Fruit fly (Drosophila melanogaster) whole organism, embryonic: ENCODE data around the gene Gale.

Experiments
- Adf1 ChIP-seq: fragments of 200-800 bp; sonication (Bioruptor generic); IDR thresholded peaks from 2 replicates; pipeline ENCODE4 v1.3.6; 2022; ENCODE audit warnings: missing biosample characterization, missing genetic modification characterization
- Antp ChIP-seq: fragments of 200-800 bp; sonication (Bioruptor generic); optimal IDR thresholded peaks from 3 replicates; lab custom pipeline; 2016; ENCODE audit warnings: missing biosample characterization, missing genetic modification characterization
- Awh ChIP-seq: fragments of 200-800 bp; sonication (Bioruptor generic); IDR thresholded peaks from 2 replicates; pipeline ENCODE4, ENCODE4 v1.3.6; 2022; ENCODE audit warnings: missing biosample characterization, missing genetic modification characterization
- BEAF-32 ChIP-seq: fragments of 200-800 bp; sonication (Bioruptor generic); optimal IDR thresholded peaks from 3 replicates; lab custom pipeline; 2017; ENCODE audit warnings: missing biosample characterization, missing genetic modification characterization, mild to moderate bottlenecking, moderate library complexity, missing genetic modification reagents
- Bgb ChIP-seq: fragments of 200-800 bp; sonication (Bioruptor generic); IDR thresholded peaks from 2 replicates; pipeline ENCODE4 v1.3.6; 2022; ENCODE audit warnings: missing biosample characterization, missing genetic modification characterization; ENCODE audit not compliant: partially characterized antibody
- CG10209 ChIP-seq: fragments of 200-800 bp; sonication (Bioruptor generic); optimal IDR thresholded peaks from 3 replicates; lab custom pipeline; 2017; ENCODE audit warnings: missing biosample characterization, mild to moderate bottlenecking, missing genetic modification characterization, missing genetic modification reagents
- CG10267 ChIP-seq: fragments of 200-800 bp; sonication (Bioruptor generic); optimal IDR thresholded peaks from 2 replicates; lab custom pipeline; 2018; ENCODE audit warnings: missing biosample characterization, mild to moderate bottlenecking, missing genetic modification characterization, moderate library complexity
- CG10979 ChIP-seq: fragments of 200-800 bp; sonication (Bioruptor generic); optimal IDR thresholded peaks from 2 replicates; lab custom pipeline; 2018; ENCODE audit warnings: missing biosample characterization, mild to moderate bottlenecking, missing genetic modification characterization, moderate library complexity
- CG11504 ChIP-seq: fragments of 200-800 bp; sonication (Bioruptor generic); optimal IDR thresholded peaks from 3 replicates; lab custom pipeline; 2019; ENCODE audit warnings: missing biosample characterization, mild to moderate bottlenecking, missing genetic modification characterization, moderate library complexity
- CG12104 ChIP-seq: fragments of 200-800 bp; sonication (Bioruptor generic); optimal IDR thresholded peaks from 3 replicates; lab custom pipeline; 2016; ENCODE audit warnings: missing biosample characterization, missing genetic modification characterization
- CG1233 ChIP-seq: fragments of 200-800 bp; sonication (Bioruptor generic); optimal IDR thresholded peaks from 4 replicates; lab custom pipeline; 2018; ENCODE audit warnings: missing biosample characterization, mild to moderate bottlenecking, missing genetic modification characterization
- CG13424 ChIP-seq: fragments of 200-800 bp; sonication (Bioruptor generic); optimal IDR thresholded peaks from 2 replicates; lab custom pipeline; 2019; ENCODE audit warnings: missing biosample characterization, mild to moderate bottlenecking, missing genetic modification characterization, moderate library complexity
- CG14860 ChIP-seq: fragments of 200-800 bp; sonication (Bioruptor generic); IDR thresholded peaks from 3 replicates; pipeline ENCODE4 v1.3.6; 2022; ENCODE audit warnings: missing biosample characterization, missing genetic modification characterization; ENCODE audit not compliant: partially characterized antibody
- CG1603 ChIP-seq: fragments of 200-800 bp; sonication (Bioruptor generic); optimal IDR thresholded peaks from 2 replicates; lab custom pipeline; 2019; ENCODE audit warnings: missing biosample characterization, mild to moderate bottlenecking, missing genetic modification characterization, moderate library complexity
- CG16813 ChIP-seq: fragments of 200-800 bp; sonication (Bioruptor generic); IDR thresholded peaks from 3 replicates; pipeline ENCODE4 v1.3.6; 2022; ENCODE audit warnings: missing biosample characterization, missing genetic modification characterization; ENCODE audit not compliant: partially characterized antibody
- CG17385 ChIP-seq: fragments of 200-800 bp; sonication (Bioruptor generic); optimal IDR thresholded peaks from 3 replicates; lab custom pipeline; 2018; ENCODE audit warnings: missing biosample characterization, mild to moderate bottlenecking, missing genetic modification characterization
- CG18262 ChIP-seq: fragments of 200-800 bp; optimal IDR thresholded peaks from 3 replicates; lab custom pipeline; 2019; ENCODE audit warnings: missing biosample characterization, mild to moderate bottlenecking, missing genetic modification characterization, moderate library complexity
- CG2116 ChIP-seq: fragments of 200-800 bp; sonication (Bioruptor generic); optimal IDR thresholded peaks from 3 replicates; lab custom pipeline; 2018; ENCODE audit warnings: missing biosample characterization, mild to moderate bottlenecking, missing genetic modification characterization
- CG30020 ChIP-seq: fragments of 200-800 bp; optimal IDR thresholded peaks from 2 replicates; lab custom pipeline; 2019; ENCODE audit warnings: missing biosample characterization, mild to moderate bottlenecking, missing genetic modification characterization, moderate library complexity
- CG4360 ChIP-seq: fragments of 200-800 bp; sonication (Bioruptor generic); IDR thresholded peaks from 2 replicates; pipeline ENCODE4 v1.3.6; 2022; ENCODE audit warnings: missing biosample characterization, missing genetic modification characterization
- CG6791 ChIP-seq: fragments of 200-800 bp; sonication (Bioruptor generic); IDR thresholded peaks from 3 replicates; pipeline ENCODE4 v1.3.6; 2022; ENCODE audit warnings: missing biosample characterization, missing genetic modification characterization; ENCODE audit not compliant: partially characterized antibody
- CoRest ChIP-seq: fragments of 200-800 bp; sonication (Bioruptor generic); optimal IDR thresholded peaks from 3 replicates; lab custom pipeline; 2018; ENCODE audit warnings: missing biosample characterization, mild to moderate bottlenecking, missing genetic modification characterization, moderate library complexity
- Doc3 ChIP-seq: fragments of 200-800 bp; sonication (Bioruptor generic); IDR thresholded peaks from 3 replicates; pipeline ENCODE4 v1.3.6; 2022; ENCODE audit warnings: missing biosample characterization, missing genetic modification characterization; ENCODE audit not compliant: partially characterized antibody
- E2f2 ChIP-seq: fragments of 200-800 bp; sonication (Bioruptor generic); IDR thresholded peaks from 2 replicates; pipeline ENCODE4 v1.3.6; 2022; ENCODE audit warnings: missing biosample characterization, missing genetic modification characterization
- H15 ChIP-seq: fragments of 200-800 bp; sonication (Bioruptor generic); IDR thresholded peaks from 3 replicates; pipeline ENCODE4 v1.3.6; 2022; ENCODE audit warnings: missing biosample characterization, missing genetic modification characterization
- HmgZ ChIP-seq: fragments of 200-800 bp; sonication (Bioruptor generic); optimal IDR thresholded peaks from 2 replicates; lab custom pipeline; 2018; ENCODE audit warnings: missing biosample characterization, mild to moderate bottlenecking, missing genetic modification characterization
- Max ChIP-seq: fragments of 200-800 bp; sonication (Bioruptor generic); optimal IDR thresholded peaks from 2 replicates; lab custom pipeline; 2016; ENCODE audit warnings: missing biosample characterization, mild to moderate bottlenecking, missing genetic modification characterization
- NC2β ChIP-seq: fragments of 200-800 bp; sonication (Bioruptor generic); optimal IDR thresholded peaks from 2 replicates; lab custom pipeline; 2016; ENCODE audit warnings: missing biosample characterization, missing genetic modification characterization
- Opbp ChIP-seq: fragments of 200-800 bp; sonication (Bioruptor generic); IDR thresholded peaks from 3 replicates; pipeline ENCODE4 v1.3.6; 2022; ENCODE audit warnings: missing biosample characterization, missing genetic modification characterization; ENCODE audit not compliant: partially characterized antibody
- Scr ChIP-seq: fragments of 200-800 bp; sonication (Bioruptor generic); IDR thresholded peaks from 2 replicates; pipeline ENCODE4 v1.3.6; 2022; ENCODE audit warnings: missing biosample characterization, missing genetic modification characterization; ENCODE audit not compliant: partially characterized antibody
- Sry-δ ChIP-seq: fragments of 200-800 bp; sonication (Bioruptor generic); optimal IDR thresholded peaks from 2 replicates; lab custom pipeline; 2016; ENCODE audit warnings: missing biosample characterization, missing genetic modification characterization
- amos ChIP-seq: fragments of 200-800 bp; sonication (Bioruptor generic); IDR thresholded peaks from 2 replicates; pipeline ENCODE4 v1.3.6; 2022; ENCODE audit warnings: missing biosample characterization, missing genetic modification characterization; ENCODE audit not compliant: partially characterized antibody
- ato ChIP-seq: fragments of 200-800 bp; sonication (Bioruptor generic); IDR thresholded peaks from 2 replicates; pipeline ENCODE4 v1.3.6; 2022; ENCODE audit warnings: missing biosample characterization, missing genetic modification characterization; ENCODE audit not compliant: partially characterized antibody
- bbx ChIP-seq: fragments of 200-800 bp; sonication (Bioruptor generic); IDR thresholded peaks from 2 replicates; pipeline ENCODE4 v1.3.6; 2022; ENCODE audit warnings: missing biosample characterization, missing genetic modification characterization; ENCODE audit not compliant: partially characterized antibody
- chinmo ChIP-seq: fragments of 200-800 bp; sonication (Bioruptor generic); IDR thresholded peaks from 4 replicates; pipeline ENCODE4 v1.3.6; 2022; ENCODE audit warnings: missing biosample characterization, missing genetic modification characterization; ENCODE audit not compliant: partially characterized antibody
- fd64A ChIP-seq: fragments of 200-800 bp; sonication (Bioruptor generic); optimal IDR thresholded peaks from 3 replicates; lab custom pipeline; 2018; ENCODE audit warnings: missing biosample characterization, mild to moderate bottlenecking, missing genetic modification characterization
- hb ChIP-seq: fragments of 200-800 bp; sonication (Bioruptor generic); IDR thresholded peaks from 3 replicates; pipeline ENCODE4 v1.3.6; 2022; ENCODE audit warnings: missing biosample characterization, missing genetic modification characterization; ENCODE audit not compliant: partially characterized antibody
- mirr ChIP-seq: fragments of 200-800 bp; sonication (Bioruptor generic); optimal IDR thresholded peaks from 3 replicates; lab custom pipeline; 2018; ENCODE audit warnings: missing biosample characterization, mild to moderate bottlenecking, missing genetic modification characterization
- nerfin-1 ChIP-seq: fragments of 200-800 bp; sonication (Bioruptor generic); optimal IDR thresholded peaks from 3 replicates; lab custom pipeline; 2019; ENCODE audit warnings: missing biosample characterization, mild to moderate bottlenecking, missing genetic modification characterization, moderate library complexity
- nerfin-2 ChIP-seq: fragments of 200-800 bp; sonication (Bioruptor generic); IDR thresholded peaks from 2 replicates; pipeline ENCODE4 v1.3.6; 2022; ENCODE audit warnings: missing biosample characterization, missing genetic modification characterization; ENCODE audit not compliant: partially characterized antibody
- phol ChIP-seq: fragments of 200-800 bp; sonication (Bioruptor generic); optimal IDR thresholded peaks from 3 replicates; lab custom pipeline; 2018; ENCODE audit warnings: missing biosample characterization, mild to moderate bottlenecking, missing genetic modification characterization, moderate library complexity
- pnt ChIP-seq: fragments of 200-800 bp; sonication (Bioruptor generic); optimal IDR thresholded peaks from 3 replicates; lab custom pipeline; 2016; ENCODE audit warnings: missing biosample characterization, missing genetic modification characterization
- pzg ChIP-seq: fragments of 200-800 bp; sonication (Bioruptor generic); optimal IDR thresholded peaks from 3 replicates; lab custom pipeline; 2018; ENCODE audit warnings: missing biosample characterization, mild to moderate bottlenecking, missing genetic modification characterization, moderate library complexity
- slou ChIP-seq: fragments of 200-800 bp; sonication (Bioruptor generic); optimal IDR thresholded peaks from 3 replicates; lab custom pipeline; 2016; ENCODE audit warnings: missing biosample characterization, missing genetic modification characterization
- sr ChIP-seq: fragments of 200-800 bp; sonication (Bioruptor generic); IDR thresholded peaks from 3 replicates; pipeline ENCODE4 v1.3.6; 2022; ENCODE audit warnings: missing biosample characterization, missing genetic modification characterization
- tna ChIP-seq: fragments of 200-800 bp; sonication (Bioruptor generic); IDR thresholded peaks from 2 replicates; pipeline ENCODE4 v1.3.6; 2022; ENCODE audit warnings: missing biosample characterization, missing genetic modification characterization; ENCODE audit not compliant: partially characterized antibody
- trem ChIP-seq: fragments of 200-800 bp; optimal IDR thresholded peaks from 3 replicates; lab custom pipeline; 2019; ENCODE audit warnings: missing biosample characterization, mild to moderate bottlenecking, missing genetic modification characterization, moderate library complexity
- unc-4 ChIP-seq: fragments of 200-800 bp; sonication (Bioruptor generic); IDR thresholded peaks from 2 replicates; pipeline ENCODE4 v1.3.6; 2022; ENCODE audit warnings: missing biosample characterization, missing genetic modification characterization; ENCODE audit not compliant: partially characterized antibody

Gale gene

DNA sequence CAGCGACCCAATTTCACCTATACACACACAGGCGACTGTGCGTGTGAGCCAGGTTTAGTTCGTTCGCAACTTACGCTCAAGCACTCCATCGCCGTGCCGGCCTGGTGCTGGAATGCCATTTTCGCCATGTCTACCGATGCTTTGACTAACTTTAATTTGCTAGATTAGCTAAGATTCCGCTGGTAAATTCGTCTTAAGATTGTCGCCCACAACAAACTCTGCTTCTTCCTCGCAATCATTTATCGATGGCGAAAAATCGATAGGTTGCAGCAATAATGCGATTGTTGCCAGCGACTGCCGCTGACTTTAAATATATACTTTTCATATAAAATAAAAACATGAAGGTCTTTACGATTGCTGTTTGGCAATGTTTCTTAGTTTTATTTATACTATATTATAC lies 4.3 kb downstream of the Gale start, which contains the start of gene CG3402 (continued):
- peak; percentile 77; the same call in 2 of the 4 replicates for TF ChIP-seq chinmo
- peak; percentile 94 for TF ChIP-seq CG11504 (tag; lab: Kevin White, UChicago)
- peak; percentile 66; the same call in 1 of the 2 replicates for TF ChIP-seq bbx (GFP tag; lab: Robert Waterston, UW)
- peak; percentile 76 for TF ChIP-seq Scr (GFP tag; lab: Robert Waterston, UW)
- peak; percentile 38 for TF ChIP-seq trem (tag; lab: Kevin White, UChicago)
- TF ChIP-seq tna, result peak; percentile 75
- peak; percentile 63; the same call in 2 of the 3 replicates for TF ChIP-seq CG6791 (GFP tag; lab: Robert Waterston, UW)
- TF ChIP-seq unc-4 (GFP tag; lab: Robert Waterston, UW), result peak; percentile 73
- TF ChIP-seq sr (GFP tag; lab: Robert Waterston, UW), result 0 out of 3 replicates have a peak, but pooled peaks have one; percentile 43
- TF ChIP-seq CG10267, result peak; percentile 33
- peak; percentile 53; the same call in 1 of the 2 replicates for TF ChIP-seq nerfin-2 (GFP tag; lab: Robert Waterston, UW)
- no peak for TF ChIP-seq slou (GFP tag; lab: Kevin White, UChicago)
- TF ChIP-seq CG10209 (GFP tag; lab: Kevin White, UChicago), result no peak
- TF ChIP-seq Bgb (GFP tag; lab: Robert Waterston, UW), result peak; percentile 73
- no peak for TF ChIP-seq CG30020 (tag; lab: Kevin White, UChicago)
- peak; percentile 68; the same call in 2 of the 3 replicates for TF ChIP-seq Opbp
- TF ChIP-seq CG10979, result no peak
- peak; percentile 98 for TF ChIP-seq CG17385
- TF ChIP-seq phol (tag; lab: Kevin White, UChicago), result peak; percentile 7
- no peak for TF ChIP-seq NC2β (GFP tag; lab: Kevin White, UChicago)
- no peak for TF ChIP-seq H15 (GFP tag; lab: Robert Waterston, UW)
- peak; percentile 86 for TF ChIP-seq E2f2
- no peak for TF ChIP-seq CG13424 (tag; lab: Kevin White, UChicago)
- TF ChIP-seq ato (GFP tag; lab: Robert Waterston, UW), result 0 out of 2 replicates have a peak, but pooled peaks have one; percentile 21
- TF ChIP-seq HmgZ (tag; lab: Kevin White, UChicago), result peak; percentile 26
- TF ChIP-seq pnt (GFP tag; lab: Kevin White, UChicago), result no peak
- TF ChIP-seq CG18262 (tag; lab: Kevin White, UChicago), result no peak
- TF ChIP-seq CoRest (tag; lab: Kevin White, UChicago), result no peak
- peak; percentile 62; the same call in 1 of the 3 replicates for TF ChIP-seq hb (GFP tag; lab: Robert Waterston, UW)
- peak; percentile 72 for TF ChIP-seq CG2116 (GFP tag; lab: Kevin White, UChicago)
- TF ChIP-seq fd64A (GFP tag; lab: Kevin White, UChicago), result no peak
- peak; percentile 19 for TF ChIP-seq nerfin-1 (tag; lab: Kevin White, UChicago)
- TF ChIP-seq Adf1, result no peak
- peak; percentile 55 for TF ChIP-seq pzg (GFP tag; lab: Kevin White, UChicago)
- peak; percentile 74 for TF ChIP-seq amos (GFP tag; lab: Robert Waterston, UW)
- no peak for TF ChIP-seq mirr (GFP tag; lab: Kevin White, UChicago)
- TF ChIP-seq BEAF-32 (GFP tag; lab: Kevin White, UChicago), result peak; percentile 70
- TF ChIP-seq Antp, result no peak
- TF ChIP-seq CG4360 (GFP tag; lab: Robert Waterston, UW), result no peak
- TF ChIP-seq CG1603 (tag; lab: Kevin White, UChicago), result peak; percentile 4
- no peak for TF ChIP-seq Max (GFP tag; lab: Kevin White, UChicago)
- peak; percentile 68 for TF ChIP-seq CG16813 (GFP tag; lab: Robert Waterston, UW)
- no peak for TF ChIP-seq CG12104
- TF ChIP-seq CG1233 (GFP tag; lab: Kevin White, UChicago), result no peak
- peak; percentile 72 for TF ChIP-seq Doc3 (GFP tag; lab: Robert Waterston, UW)
- TF ChIP-seq CG14860 (GFP tag; lab: Robert Waterston, UW), result peak; percentile 62; the same call in 2 of the 3 replicates
- peak; percentile 45 for TF ChIP-seq Sry-δ
- no peak for TF ChIP-seq Awh (GFP tag; lab: Robert Waterston, UW)
